Fruit fly (Drosophila melanogaster) Kc167 (cell line): ENCODE measurements around the gene CG12607.

Experiments
- Myc ChIP-seq: fragments of >200 bp; optimal IDR thresholded peaks from 2 replicates; lab custom pipeline; 2017; ENCODE audit warnings: missing external identifiers
- Sin3A ChIP-seq: fragments of >200 bp; optimal IDR thresholded peaks from 2 replicates; lab custom pipeline; 2018; ENCODE audit warnings: missing external identifiers
- h ChIP-seq: fragments of >200 bp; optimal IDR thresholded peaks from 3 replicates; lab custom pipeline; 2018; ENCODE audit warnings: missing external identifiers
- insv ChIP-seq: fragments of >200 bp; optimal IDR thresholded peaks from 3 replicates; lab custom pipeline; 2018; ENCODE audit warnings: missing external identifiers
- psq ChIP-seq: fragments of >200 bp; optimal IDR thresholded peaks from 2 replicates; lab custom pipeline; 2017; ENCODE audit warnings: missing external identifiers
- ttk ChIP-seq: sonication (Bioruptor generic); optimal IDR thresholded peaks from 2 replicates; lab custom pipeline; 2017; ENCODE audit warnings: missing external identifiers

Gene CG12607

DNA sequence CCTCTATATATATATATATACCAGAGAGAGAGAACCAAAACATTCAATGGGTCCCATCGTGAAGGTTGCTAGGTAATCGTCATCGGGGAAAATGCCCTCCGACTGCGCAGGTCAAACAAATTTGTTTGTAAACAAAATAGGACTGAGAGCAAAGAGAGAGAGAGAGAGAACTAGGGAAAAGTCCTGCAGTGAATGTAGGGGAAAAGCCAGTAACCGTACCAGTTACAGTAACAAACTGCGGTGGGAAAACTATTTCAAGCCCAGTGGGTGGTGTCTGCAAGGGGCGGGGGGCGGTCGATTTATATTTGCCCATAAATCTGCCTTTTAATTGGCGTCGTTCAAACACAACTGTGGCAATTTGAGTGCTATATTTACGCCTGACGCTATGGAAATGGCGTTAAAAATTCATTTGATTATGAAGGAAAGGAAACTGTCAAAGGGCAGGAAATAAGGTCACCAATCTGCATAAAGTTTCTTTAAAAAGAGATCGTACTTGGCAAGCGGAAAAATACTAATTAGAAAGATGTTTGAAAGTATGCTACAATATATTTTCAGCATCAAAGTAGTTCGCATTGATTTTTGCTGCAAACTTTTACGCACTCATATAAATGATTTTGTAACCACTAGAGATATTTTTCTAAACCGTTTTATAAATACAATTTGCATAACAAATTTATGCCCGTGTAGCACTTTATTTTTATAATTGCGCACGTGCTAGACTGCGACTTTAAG lies 36.3 kb upstream of the CG12607 start:
- no peak for TF ChIP-seq insv (lab: Kevin White, UChicago)
- TF ChIP-seq h (lab: Kevin White, UChicago): no peak
- no peak for TF ChIP-seq psq (lab: Kevin White, UChicago)
- no peak for TF ChIP-seq ttk (lab: Kevin White, UChicago)
- TF ChIP-seq Myc (lab: Kevin White, UChicago): no peak
- no peak for TF ChIP-seq Sin3A (lab: Kevin White, UChicago)

- TF ChIP-seq h (lab: Kevin White, UChicago): no peak
- TF ChIP-seq psq (lab: Kevin White, UChicago): no peak
- no peak for TF ChIP-seq ttk (lab: Kevin White, UChicago)
- TF ChIP-seq Myc (lab: Kevin White, UChicago): no peak
- TF ChIP-seq insv (lab: Kevin White, UChicago): no peak
- no peak for TF ChIP-seq Sin3A (lab: Kevin White, UChicago)
Observed at dm6 chr3L:4411025-4411873, 35.1 kb upstream of the CG12607 start.

DNA sequence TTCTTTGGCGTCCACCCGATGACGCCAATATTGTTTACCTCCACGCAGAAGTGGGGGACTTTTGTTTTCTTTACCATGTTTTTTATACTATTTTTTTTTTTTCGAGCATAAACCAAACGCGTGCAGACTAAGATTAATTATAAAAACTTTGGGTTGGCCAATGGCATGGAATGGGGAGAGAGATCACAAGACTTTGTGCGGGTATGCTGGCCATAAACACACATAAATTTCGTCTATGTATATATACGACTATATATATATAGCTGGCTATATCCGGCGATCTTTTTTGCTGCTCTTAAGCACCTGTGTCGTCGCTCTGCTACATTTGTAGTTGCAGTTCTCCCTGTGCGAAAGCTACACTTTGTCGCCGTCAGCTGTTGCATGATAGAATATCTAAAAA lies 34.4 kb upstream of the CG12607 start:
- TF ChIP-seq ttk (lab: Kevin White, UChicago) (no peak), h (lab: Kevin White, UChicago) (no peak), psq (lab: Kevin White, UChicago) (no peak), Myc (lab: Kevin White, UChicago) (no peak), Sin3A (lab: Kevin White, UChicago) (no peak), insv (lab: Kevin White, UChicago) (no peak)

DNA sequence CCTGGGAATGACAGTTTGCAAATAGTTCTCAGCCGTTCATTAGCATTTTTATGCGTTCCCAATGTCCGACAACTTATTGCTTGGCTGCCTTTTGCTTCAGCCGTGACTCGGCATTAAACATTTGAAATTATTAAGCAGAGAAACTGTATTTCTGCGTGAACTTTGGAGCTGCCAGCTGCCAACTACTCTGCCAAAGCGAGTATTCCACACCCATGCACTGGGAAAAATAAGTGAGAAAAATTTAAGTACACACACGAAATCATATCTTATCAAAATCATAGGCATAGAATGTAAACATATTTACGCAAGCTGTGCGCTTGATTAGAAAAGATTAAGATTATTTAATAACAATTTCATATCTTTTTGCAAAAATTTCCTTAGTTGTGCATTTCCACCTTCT lies 33.4 kb upstream of the CG12607 start:
- no peak for TF ChIP-seq ttk (lab: Kevin White, UChicago)
- no peak for TF ChIP-seq Sin3A (lab: Kevin White, UChicago)
- no peak for TF ChIP-seq psq (lab: Kevin White, UChicago)
- no peak for TF ChIP-seq insv (lab: Kevin White, UChicago)
- no peak for TF ChIP-seq Myc (lab: Kevin White, UChicago)
- no peak for TF ChIP-seq h (lab: Kevin White, UChicago)

- TF ChIP-seq Sin3A (lab: Kevin White, UChicago): no peak
- TF ChIP-seq insv (lab: Kevin White, UChicago): no peak
- TF ChIP-seq psq (lab: Kevin White, UChicago): no peak
- no peak for TF ChIP-seq h (lab: Kevin White, UChicago)
- TF ChIP-seq ttk (lab: Kevin White, UChicago): no peak
- TF ChIP-seq Myc (lab: Kevin White, UChicago): no peak
Observed at dm6 chr3L:4413800-4414446, 32.5 kb upstream of the CG12607 start.

dm6 chr3L:4414579-4414978 lies 31.8 kb upstream of the CG12607 start:
- TF ChIP-seq psq (lab: Kevin White, UChicago) (no peak), Sin3A (lab: Kevin White, UChicago) (no peak), h (lab: Kevin White, UChicago) (no peak), insv (lab: Kevin White, UChicago) (no peak), Myc (lab: Kevin White, UChicago) (no peak), ttk (lab: Kevin White, UChicago) (no peak)

DNA sequence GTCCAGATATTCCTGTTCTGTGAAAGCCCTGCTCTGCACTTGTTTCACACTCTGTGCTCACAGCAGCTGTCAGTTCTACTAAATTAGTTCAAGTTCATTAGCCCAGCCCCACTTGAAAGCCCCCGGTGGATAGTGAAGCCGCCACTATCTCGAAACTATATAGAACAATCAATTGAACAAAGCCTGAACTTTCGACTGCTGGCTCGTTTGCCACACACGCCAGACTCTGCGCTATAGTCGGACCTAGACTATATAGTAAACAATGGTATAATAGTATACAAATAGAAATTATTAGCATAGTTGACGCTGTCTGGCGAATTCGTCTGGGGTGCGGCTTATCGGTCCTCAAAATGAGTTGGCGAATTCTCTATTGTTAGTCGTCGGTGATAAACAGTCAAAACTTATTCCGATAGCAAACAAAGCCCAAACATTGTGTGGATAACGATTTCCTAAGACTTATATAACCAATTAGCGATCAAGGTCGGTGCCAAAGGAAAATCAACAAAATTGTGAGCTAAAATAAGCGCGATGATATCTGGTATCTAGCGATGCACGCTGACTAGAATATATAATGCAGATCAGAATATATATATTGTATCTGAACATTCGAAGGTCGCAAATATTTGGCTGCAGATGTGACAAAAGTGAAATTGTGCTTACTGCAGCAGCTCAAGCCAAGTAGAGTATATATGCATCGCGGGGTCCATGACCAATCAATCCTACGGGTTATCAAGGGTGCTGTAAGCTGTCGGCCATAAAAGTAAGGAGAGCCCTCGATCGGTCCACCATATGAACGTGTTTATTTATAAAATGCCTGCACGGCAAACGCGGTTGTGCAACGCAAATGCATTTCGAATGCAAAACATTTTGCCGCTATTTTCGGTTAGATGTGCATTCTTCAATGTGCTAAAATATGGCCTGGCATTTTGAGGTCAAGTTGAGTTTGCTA lies 30.8 kb upstream of the CG12607 start:
- no peak for TF ChIP-seq insv (lab: Kevin White, UChicago)
- no peak for TF ChIP-seq Sin3A (lab: Kevin White, UChicago)
- TF ChIP-seq psq (lab: Kevin White, UChicago): no peak
- no peak for TF ChIP-seq Myc (lab: Kevin White, UChicago)
- TF ChIP-seq h (lab: Kevin White, UChicago): no peak
- TF ChIP-seq ttk (lab: Kevin White, UChicago): no peak

- no peak for TF ChIP-seq Myc (lab: Kevin White, UChicago)
- no peak for TF ChIP-seq insv (lab: Kevin White, UChicago)
- TF ChIP-seq Sin3A (lab: Kevin White, UChicago): no peak
Observed at dm6 chr3L:4417068-4417467, 29.3 kb upstream of the CG12607 start.

- TF ChIP-seq h (lab: Kevin White, UChicago) (no peak), psq (lab: Kevin White, UChicago) (no peak)
Observed at dm6 chr3L:4417543-4417942, 28.8 kb upstream of the CG12607 start.

DNA sequence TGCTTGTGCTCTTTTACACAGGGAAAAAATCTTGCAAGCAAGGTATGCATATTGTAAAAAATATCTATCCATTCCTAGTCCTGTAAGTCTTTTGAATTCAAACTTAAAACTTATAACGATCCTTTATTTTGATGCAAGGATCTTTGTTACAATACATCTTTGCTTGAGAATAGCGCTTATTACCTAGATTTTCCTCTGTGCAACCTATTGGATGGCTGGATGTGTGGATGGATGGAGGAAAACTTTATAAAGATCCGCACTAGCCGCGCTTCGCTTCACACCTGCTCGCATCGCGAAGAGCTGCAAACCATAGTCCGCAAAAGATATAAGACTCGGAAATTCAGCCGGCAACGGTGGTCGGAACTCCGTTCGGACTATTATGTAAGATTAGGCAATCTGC lies 25.0 kb upstream of the CG12607 start, which contains the start of gene CG15020:
TSS of gene CG15020 (plus strand) at position 301 of the 400 bp plus-strand sequence.
- TF ChIP-seq psq (lab: Kevin White, UChicago) (no peak), ttk (lab: Kevin White, UChicago) (no peak), insv (lab: Kevin White, UChicago) (no peak), Myc (lab: Kevin White, UChicago) (no peak), h (lab: Kevin White, UChicago) (no peak), Sin3A (lab: Kevin White, UChicago) (no peak)
